Fruit fly (Drosophila melanogaster) whole organism, wandering third instar larva: ENCODE measurements around the gene CG4080.

ENCODE experiments used
- Myc ChIP-seq: fragments of >200 bp; optimal IDR thresholded peaks from 2 replicates; lab custom pipeline; 2017
- Rel ChIP-seq, 2 experiments: fragments of 200-800 bp; sonication (Bioruptor generic) in 1 of 2; optimal IDR thresholded peaks; 2 replicates in 1 of 2; 3 replicates in 1 of 2; lab custom pipeline; 2016 to 2019; ENCODE audit warnings: mild to moderate bottlenecking in 2 of 2, missing biosample characterization in 2 of 2, missing genetic modification characterization in 2 of 2, moderate library complexity in 1 of 2
- pan ChIP-seq: fragments of >200 bp; optimal IDR thresholded peaks from 2 replicates; lab custom pipeline; 2017

DNA sequence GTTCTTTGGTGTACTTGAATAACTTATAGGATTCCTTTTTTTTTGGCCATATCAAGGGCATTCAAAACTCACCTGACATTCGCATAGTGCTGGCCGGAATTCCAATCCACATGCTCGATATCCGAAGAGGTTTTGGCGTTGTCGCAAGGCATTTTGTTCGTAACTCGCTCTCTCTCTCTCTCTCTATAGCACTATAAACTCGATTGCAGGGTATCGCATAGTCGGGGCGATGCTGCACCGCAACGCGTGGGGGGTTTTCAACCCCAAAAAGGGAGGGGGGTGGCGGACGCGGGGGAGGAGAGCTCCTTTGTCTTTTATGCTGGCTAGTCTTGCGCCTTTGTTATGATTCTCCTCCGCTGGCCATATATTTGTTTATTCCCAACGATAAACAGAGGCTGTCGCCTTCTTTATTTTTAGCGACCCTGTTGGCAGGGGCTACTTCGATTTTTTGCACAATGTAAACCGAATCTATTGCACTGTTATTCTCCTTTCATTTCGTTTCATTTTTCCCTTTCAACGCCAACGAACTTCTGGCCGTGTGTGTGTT is 519 bp downstream of the CG4080 start:
- TF ChIP-seq pan (lab: Kevin White, UChicago) (no peak), Rel (GFP tag; optimal IDR thresholded peaks at IDR 0.05; lab: Kevin White, UChicago) (no peak), Rel (tag; optimal IDR thresholded peaks at IDR 0.05; lab: Kevin White, UChicago) (peak; percentile 51), Myc (lab: Kevin White, UChicago) (no peak)
